Fruit fly (Drosophila melanogaster) whole organism, embryonic: ENCODE measurements around the gene CG32625.

Experiments used
- Bgb ChIP-seq: fragments of 200-800 bp; sonication (Bioruptor generic); IDR thresholded peaks from 2 replicates; pipeline ENCODE4 v1.3.6; 2022; ENCODE audit warnings: missing biosample characterization, missing genetic modification characterization; ENCODE audit not compliant: partially characterized antibody
- CG10979 ChIP-seq: fragments of 200-800 bp; sonication (Bioruptor generic); optimal IDR thresholded peaks from 2 replicates; lab custom pipeline; 2018; ENCODE audit warnings: missing biosample characterization, mild to moderate bottlenecking, missing genetic modification characterization, moderate library complexity
- CG11093 ChIP-seq: fragments of 200-800 bp; sonication (Bioruptor generic); IDR thresholded peaks from 3 replicates; pipeline ENCODE4 v1.3.6; 2022; ENCODE audit warnings: missing biosample characterization, missing genetic modification characterization
- CG11723 ChIP-seq: fragments of 200-800 bp; sonication (Bioruptor generic); optimal IDR thresholded peaks from 2 replicates; lab custom pipeline; 2017; ENCODE audit warnings: missing biosample characterization, mild to moderate bottlenecking, missing genetic modification characterization
- CG12104 ChIP-seq: fragments of 200-800 bp; sonication (Bioruptor generic); optimal IDR thresholded peaks from 3 replicates; lab custom pipeline; 2016; ENCODE audit warnings: missing biosample characterization, missing genetic modification characterization
- CG12236 ChIP-seq: fragments of 200-800 bp; sonication (Bioruptor generic); optimal IDR thresholded peaks from 2 replicates; lab custom pipeline; 2016; ENCODE audit warnings: missing biosample characterization, missing genetic modification characterization
- CG12769 ChIP-seq: fragments of 200-800 bp; sonication (Bioruptor generic); optimal IDR thresholded peaks from 2 replicates; lab custom pipeline; 2019; ENCODE audit warnings: missing biosample characterization, mild to moderate bottlenecking, missing genetic modification characterization, moderate library complexity
- CG15479 ChIP-seq: fragments of 200-800 bp; sonication (Bioruptor generic); optimal IDR thresholded peaks from 3 replicates; lab custom pipeline; 2019; ENCODE audit warnings: missing biosample characterization, mild to moderate bottlenecking, missing genetic modification characterization, moderate library complexity
- CG17328 ChIP-seq: fragments of 200-800 bp; sonication (Bioruptor generic); IDR thresholded peaks from 2 replicates; pipeline ENCODE4 v1.3.6; 2022; ENCODE audit warnings: missing biosample characterization, missing genetic modification characterization
- CG17359 ChIP-seq: fragments of 200-800 bp; sonication (Bioruptor generic); optimal IDR thresholded peaks from 3 replicates; lab custom pipeline; 2018; ENCODE audit warnings: missing biosample characterization, mild to moderate bottlenecking, missing genetic modification characterization, moderate library complexity
- CG17612 ChIP-seq: fragments of 200-800 bp; sonication (Bioruptor generic); IDR thresholded peaks from 2 replicates; pipeline ENCODE4 v1.3.6; 2022; ENCODE audit warnings: missing biosample characterization, missing genetic modification characterization
- CG17802 ChIP-seq: fragments of 200-800 bp; sonication (Bioruptor generic); optimal IDR thresholded peaks from 2 replicates; lab custom pipeline; 2018; ENCODE audit warnings: missing biosample characterization, mild to moderate bottlenecking, missing genetic modification characterization, moderate library complexity
- CG17912 ChIP-seq: fragments of 200-800 bp; sonication (Bioruptor generic); optimal IDR thresholded peaks from 2 replicates; lab custom pipeline; 2018; ENCODE audit warnings: missing biosample characterization, mild to moderate bottlenecking, missing genetic modification characterization
- CG1832 ChIP-seq: fragments of 200-800 bp; sonication (Bioruptor generic); optimal IDR thresholded peaks from 2 replicates; lab custom pipeline; 2017; ENCODE audit warnings: missing biosample characterization, mild to moderate bottlenecking, missing genetic modification characterization, inconsistent platforms
- CG2678 ChIP-seq: fragments of 200-800 bp; sonication (Bioruptor generic); optimal IDR thresholded peaks from 3 replicates; lab custom pipeline; 2019; ENCODE audit warnings: missing biosample characterization, mild to moderate bottlenecking, missing genetic modification characterization, moderate library complexity
- CG2875 ChIP-seq: fragments of 200-800 bp; sonication (Bioruptor generic); optimal IDR thresholded peaks from 2 replicates; lab custom pipeline; 2017; ENCODE audit warnings: missing biosample characterization, mild to moderate bottlenecking, missing genetic modification characterization, missing genetic modification reagents
- CG3065 ChIP-seq: fragments of 200-800 bp; sonication (Bioruptor generic); optimal IDR thresholded peaks from 2 replicates; lab custom pipeline; 2016; ENCODE audit warnings: missing biosample characterization, missing genetic modification characterization
- CG43689 ChIP-seq: fragments of 200-800 bp; sonication (Bioruptor generic); IDR thresholded peaks from 2 replicates; pipeline ENCODE4 v1.3.6; 2022; ENCODE audit warnings: missing biosample characterization, missing genetic modification characterization
- CG4730 ChIP-seq: fragments of 200-800 bp; sonication (Bioruptor generic); IDR thresholded peaks from 2 replicates; pipeline ENCODE4 v1.3.6; 2022; ENCODE audit warnings: missing biosample characterization, missing genetic modification characterization
- CG6654 ChIP-seq: fragments of 200-800 bp; sonication (Bioruptor generic); optimal IDR thresholded peaks from 2 replicates; lab custom pipeline; 2017; ENCODE audit warnings: missing biosample characterization, mild to moderate bottlenecking, missing genetic modification characterization
- CG6765 ChIP-seq: fragments of 200-800 bp; sonication (Bioruptor generic); optimal IDR thresholded peaks from 3 replicates; lab custom pipeline; 2017; ENCODE audit warnings: missing biosample characterization, mild to moderate bottlenecking, missing genetic modification characterization
- CG6791 ChIP-seq: fragments of 200-800 bp; sonication (Bioruptor generic); IDR thresholded peaks from 3 replicates; pipeline ENCODE4 v1.3.6; 2022; ENCODE audit warnings: missing biosample characterization, missing genetic modification characterization; ENCODE audit not compliant: partially characterized antibody
- CG8089 ChIP-seq: fragments of 200-800 bp; sonication (Bioruptor generic); optimal IDR thresholded peaks from 3 replicates; lab custom pipeline; 2016; ENCODE audit warnings: missing biosample characterization, missing genetic modification characterization
- CG8388 ChIP-seq: fragments of 200-800 bp; sonication (Bioruptor generic); optimal IDR thresholded peaks from 2 replicates; lab custom pipeline; 2019; ENCODE audit warnings: missing biosample characterization, mild to moderate bottlenecking, missing genetic modification characterization, moderate library complexity
- CG8924 ChIP-seq: fragments of 200-800 bp; optimal IDR thresholded peaks from 3 replicates; lab custom pipeline; 2019; ENCODE audit warnings: missing biosample characterization, mild to moderate bottlenecking, missing genetic modification characterization, moderate library complexity
- CG9727 ChIP-seq: fragments of 200-800 bp; sonication (Bioruptor generic); optimal IDR thresholded peaks from 3 replicates; lab custom pipeline; 2017; ENCODE audit warnings: missing biosample characterization, mild to moderate bottlenecking, missing genetic modification characterization
- CG9817 ChIP-seq: fragments of 200-800 bp; sonication (Bioruptor generic); optimal IDR thresholded peaks from 2 replicates; lab custom pipeline; 2018; ENCODE audit warnings: missing biosample characterization, mild to moderate bottlenecking, missing genetic modification characterization, moderate library complexity
- Chrac-16 ChIP-seq: fragments of 200-800 bp; sonication (Bioruptor generic); optimal IDR thresholded peaks from 3 replicates; lab custom pipeline; 2016; ENCODE audit warnings: missing biosample characterization, missing genetic modification characterization
- HLH54F ChIP-seq: fragments of 200-800 bp; sonication (Bioruptor generic); optimal IDR thresholded peaks from 3 replicates; lab custom pipeline; 2016; ENCODE audit warnings: missing biosample characterization, missing genetic modification characterization
- Hr51 ChIP-seq, 2 experiments: fragments of 200-800 bp; sonication (Bioruptor generic); optimal IDR thresholded peaks; 2 replicates in 1 of 2; 3 replicates in 1 of 2; lab custom pipeline; 2016 to 2018; ENCODE audit warnings: missing biosample characterization in 2 of 2, missing genetic modification characterization in 2 of 2, mild to moderate bottlenecking in 1 of 2, moderate library complexity in 1 of 2
- NC2β ChIP-seq: fragments of 200-800 bp; sonication (Bioruptor generic); optimal IDR thresholded peaks from 2 replicates; lab custom pipeline; 2016; ENCODE audit warnings: missing biosample characterization, missing genetic modification characterization
- Opbp ChIP-seq: fragments of 200-800 bp; sonication (Bioruptor generic); IDR thresholded peaks from 3 replicates; pipeline ENCODE4 v1.3.6; 2022; ENCODE audit warnings: missing biosample characterization, missing genetic modification characterization; ENCODE audit not compliant: partially characterized antibody
- Usf ChIP-seq: fragments of 200-800 bp; sonication (Bioruptor generic); optimal IDR thresholded peaks from 2 replicates; lab custom pipeline; 2017; ENCODE audit warnings: missing genotype, missing biosample characterization, missing genetic modification characterization
- chn ChIP-seq: fragments of 200-800 bp; sonication (Bioruptor generic); optimal IDR thresholded peaks from 2 replicates; lab custom pipeline; 2016; ENCODE audit warnings: missing biosample characterization, missing genetic modification characterization
- dimm ChIP-seq: fragments of 200-800 bp; sonication (Bioruptor generic); IDR thresholded peaks from 2 replicates; pipeline ENCODE4 v1.3.6; 2022; ENCODE audit warnings: missing biosample characterization, missing genetic modification characterization
- fd102C ChIP-seq: fragments of 200-800 bp; sonication (Bioruptor generic); optimal IDR thresholded peaks from 2 replicates; lab custom pipeline; 2018; ENCODE audit warnings: missing biosample characterization, mild to moderate bottlenecking, missing genetic modification characterization, moderate library complexity
- gcm2 ChIP-seq: fragments of 200-800 bp; sonication (Bioruptor generic); optimal IDR thresholded peaks from 2 replicates; lab custom pipeline; 2016; ENCODE audit warnings: missing biosample characterization, missing genetic modification characterization
- lilli ChIP-seq: fragments of 200-800 bp; sonication (Bioruptor generic); optimal IDR thresholded peaks from 3 replicates; lab custom pipeline; 2016; ENCODE audit warnings: missing biosample characterization, missing genetic modification characterization
- maf-S ChIP-seq: fragments of 200-800 bp; sonication (Bioruptor generic); optimal IDR thresholded peaks from 2 replicates; lab custom pipeline; 2016; ENCODE audit warnings: missing biosample characterization, missing genetic modification characterization
- odd ChIP-seq: fragments of 200-800 bp; sonication (Bioruptor generic); optimal IDR thresholded peaks from 2 replicates; lab custom pipeline; 2017; ENCODE audit warnings: missing biosample characterization, mild to moderate bottlenecking, missing genetic modification characterization
- pb ChIP-seq: fragments of 200-800 bp; sonication (Bioruptor generic); optimal IDR thresholded peaks from 3 replicates; lab custom pipeline; 2016; ENCODE audit warnings: missing biosample characterization, missing genetic modification characterization
- sens ChIP-seq: fragments of 200-800 bp; sonication (Bioruptor generic); peaks from one replicate; lab custom pipeline; 2016; ENCODE audit warnings: missing biosample characterization, missing genetic modification characterization
- sim ChIP-seq: fragments of 200-800 bp; sonication (Bioruptor generic); IDR thresholded peaks from 2 replicates; pipeline ENCODE4 v1.3.6; 2022; ENCODE audit warnings: missing biosample characterization, missing genetic modification characterization
- slou ChIP-seq: fragments of 200-800 bp; sonication (Bioruptor generic); optimal IDR thresholded peaks from 3 replicates; lab custom pipeline; 2016; ENCODE audit warnings: missing biosample characterization, missing genetic modification characterization
- stc ChIP-seq: fragments of 200-800 bp; sonication (Bioruptor generic); IDR thresholded peaks from 2 replicates; pipeline ENCODE4 v1.3.6; 2022; ENCODE audit warnings: missing biosample characterization, missing genetic modification characterization
- unpg ChIP-seq: fragments of 200-800 bp; sonication (Bioruptor generic); optimal IDR thresholded peaks from 3 replicates; lab custom pipeline; 2018; ENCODE audit warnings: missing biosample characterization, mild to moderate bottlenecking, missing genetic modification characterization, moderate library complexity
- wdn ChIP-seq: fragments of 200-800 bp; sonication (Bioruptor generic); IDR thresholded peaks from 2 replicates; pipeline ENCODE4 v1.3.6; 2022; ENCODE audit warnings: missing biosample characterization, missing genetic modification characterization
- zen2 ChIP-seq: fragments of 200-800 bp; sonication (Bioruptor generic); IDR thresholded peaks from 3 replicates; pipeline ENCODE4 v1.3.6; 2022; ENCODE audit warnings: missing biosample characterization, missing genetic modification characterization; ENCODE audit not compliant: partially characterized antibody

The CG32625 gene

dm6 chrX:13783958-13784907 is 27.6 kb upstream of the CG32625 start (continued):
- TF ChIP-seq CG17359 (tag; lab: Kevin White, UChicago) (peak; percentile 78), CG11723 (GFP tag; lab: Kevin White, UChicago) (peak; percentile 10), CG1832 (GFP tag; lab: Kevin White, UChicago) (peak; percentile 58), zen2 (GFP tag; lab: Robert Waterston, UW) (no peak), wdn (GFP tag; lab: Robert Waterston, UW) (no peak), gcm2 (GFP tag; lab: Kevin White, UChicago) (peak; percentile 34), CG2875 (peak; percentile 42), NC2β (no peak), CG8388 (GFP tag; lab: Kevin White, UChicago) (peak; percentile 56), CG11093 (no peak), CG8924 (tag; lab: Kevin White, UChicago) (peak; percentile 14), pb (GFP tag; lab: Kevin White, UChicago) (peak; percentile 10), HLH54F (GFP tag; lab: Kevin White, UChicago) (peak; percentile 11), CG17612 (GFP tag; lab: Robert Waterston, UW) (no peak), CG10979 (tag; lab: Kevin White, UChicago) (peak; percentile 74), slou (GFP tag; lab: Kevin White, UChicago) (no peak), CG6765 (no peak), dimm (GFP tag; lab: Robert Waterston, UW) (no peak), CG4730 (GFP tag; lab: Robert Waterston, UW) (no peak), CG6791 (GFP tag; lab: Robert Waterston, UW) (no peak), CG9817 (tag; lab: Kevin White, UChicago) (peak; percentile 38), maf-S (GFP tag; lab: Kevin White, UChicago) (peak; percentile 14), CG2678 (tag; lab: Kevin White, UChicago) (peak; percentile 69), CG17328 (GFP tag; lab: Robert Waterston, UW) (no peak), Hr51 (GFP tag; optimal IDR thresholded peaks at IDR 0.05; lab: Kevin White, UChicago) (peak in 1 of 2 experiments; percentile 63), odd (peak; percentile 49), Usf (GFP tag; lab: Kevin White, UChicago) (no peak), fd102C (GFP tag; lab: Kevin White, UChicago) (no peak), CG43689 (no peak), CG8089 (GFP tag; lab: Kevin White, UChicago) (no peak), sens (peak; percentile 93), Chrac-16 (GFP tag; lab: Kevin White, UChicago) (peak; percentile 32), CG12769 (tag; lab: Kevin White, UChicago) (no peak), Opbp (GFP tag; lab: Robert Waterston, UW) (no peak), CG9727 (GFP tag; lab: Kevin White, UChicago) (peak; percentile 32), CG15479 (no peak), Bgb (GFP tag; lab: Robert Waterston, UW) (no peak), CG17912 (GFP tag; lab: Kevin White, UChicago) (no peak), CG6654 (GFP tag; lab: Kevin White, UChicago) (peak; percentile 24), CG17802 (peak; percentile 6), CG3065 (GFP tag; lab: Kevin White, UChicago) (no peak), unpg (peak; percentile 67), sim (GFP tag; lab: Robert Waterston, UW) (no peak), CG12236 (GFP tag; lab: Kevin White, UChicago) (no peak), CG12104 (GFP tag; lab: Kevin White, UChicago) (peak; percentile 33), stc (GFP tag; lab: Robert Waterston, UW) (peak; percentile 43), chn (GFP tag; lab: Kevin White, UChicago) (peak; percentile 32), lilli (GFP tag; lab: Kevin White, UChicago) (peak; percentile 49)
